Worm (Caenorhabditis elegans): ENCODE measurements around the gene EEED8.2.

- TF ChIP-seq lsy-2 (tag; optimal IDR thresholded peaks at IDR 0.05) (no peak), ama-1 (optimal IDR thresholded peaks at IDR 0.05) (no peak), egl-27 (tag; optimal IDR thresholded peaks at IDR 0.05) (no peak), F13H6.1 (tag; optimal IDR thresholded peaks at IDR 0.05) (no peak), nhr-25 (tag; optimal IDR thresholded peaks at IDR 0.05) (no peak), mab-5 (tag; optimal IDR thresholded peaks at IDR 0.05) (no peak), ceh-16 (tag; optimal IDR thresholded peaks at IDR 0.05) (no peak), skn-1 (tag; optimal IDR thresholded peaks at IDR 0.05) (no peak), elt-3 (tag; optimal IDR thresholded peaks at IDR 0.05) (no peak), nhr-237 (tag; optimal IDR thresholded peaks at IDR 0.05) (no peak), mbf-1 (tag; optimal IDR thresholded peaks at IDR 0.05) (no peak), mdl-1 (tag; optimal IDR thresholded peaks at IDR 0.05) (no peak)
These were observed 9.1 kb downstream of the EEED8.2 start, which contains the start of gene F07F6.8 for ce11 chrII:5425633-5426032.

All from whole organism, L2 larva.